Worm (Caenorhabditis elegans): ENCODE measurements around the gene ZK470.6.
A peak's percentile ranks its signal among the peaks of the same experiment; 100 is the strongest.

The ZK470.6 gene

DNA sequence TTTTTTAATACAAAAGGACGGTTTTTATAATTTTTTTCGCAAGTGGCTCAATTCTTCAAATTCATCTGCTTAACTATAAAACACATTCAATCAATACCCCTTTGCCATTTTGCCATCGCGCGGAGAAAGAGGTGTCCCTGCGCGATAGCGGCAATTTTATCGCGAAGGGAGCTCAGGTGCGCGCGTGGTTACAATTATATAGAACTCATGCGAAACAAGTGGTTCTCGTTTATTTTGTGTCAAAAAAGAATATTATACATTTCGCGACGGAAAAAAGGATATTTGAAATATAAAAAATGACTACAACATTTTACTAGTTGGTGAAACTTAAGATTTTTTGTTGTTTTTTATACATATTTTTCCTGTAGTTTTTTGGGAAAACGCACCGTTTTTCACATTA, 31.8 kb upstream of the ZK470.6 start (continued):
- TF ChIP-seq K09A11.1 (tag; optimal IDR thresholded peaks at IDR 0.05; ENCODE audit: insufficient read depth) (peak; percentile 85), sox-2 (GFP tag; IDR thresholded peaks at IDR 0.05) (peak; percentile 80), F13H6.1 (tag; optimal IDR thresholded peaks at IDR 0.05) (peak; percentile 77), hlh-30 (tag; optimal IDR thresholded peaks at IDR 0.05; ENCODE audit: insufficient read depth) (peak; percentile 85), elt-2 (tag; optimal IDR thresholded peaks at IDR 0.05) (peak; percentile 76), hlh-8 (tag; optimal IDR thresholded peaks at IDR 0.05) (peak; percentile 79), unc-86 (tag; optimal IDR thresholded peaks at IDR 0.05) (peak; percentile 90), zip-5 (tag; optimal IDR thresholded peaks at IDR 0.05) (no peak), che-1 (tag; optimal IDR thresholded peaks at IDR 0.05) (peak; percentile 55), tbx-7 (tag; optimal IDR thresholded peaks at IDR 0.05) (peak; percentile 66), ceh-34 (tag; optimal IDR thresholded peaks at IDR 0.05) (peak; percentile 97), mec-3 (tag; optimal IDR thresholded peaks at IDR 0.05; ENCODE audit: borderline replicate concordance) (no peak), unc-55 (GFP tag; optimal IDR thresholded peaks at IDR 0.05) (peak; percentile 82), ets-4 (tag; optimal IDR thresholded peaks at IDR 0.05) (peak; percentile 52), ceh-6 (GFP tag; optimal IDR thresholded peaks at IDR 0.05) (peak; percentile 70), Y22D7AL.16 (tag; optimal IDR thresholded peaks at IDR 0.05) (no peak), hlh-6 (tag; optimal IDR thresholded peaks at IDR 0.05) (peak; percentile 35), pax-1 (tag; optimal IDR thresholded peaks at IDR 0.05) (peak; percentile 83), fkh-10 (GFP tag; optimal IDR thresholded peaks at IDR 0.05) (peak; percentile 68), sdc-2 (tag; optimal IDR thresholded peaks at IDR 0.05) (peak; percentile 100), unc-3 (GFP tag; conservative IDR thresholded peaks at IDR 0.05) (peak; percentile 68), unc-3 (tag; optimal IDR thresholded peaks at IDR 0.05) (peak; percentile 81), nfya-1 (tag; optimal IDR thresholded peaks at IDR 0.05) (peak; percentile 98), C38D4.7 (GFP tag; optimal IDR thresholded peaks at IDR 0.05) (peak; percentile 40), pros-1 (tag; optimal IDR thresholded peaks at IDR 0.05) (peak; percentile 94), npax-4 (tag; optimal IDR thresholded peaks at IDR 0.05) (peak; percentile 41), ref-2 (tag; optimal IDR thresholded peaks at IDR 0.05) (peak; percentile 97), pha-4 (tag; optimal IDR thresholded peaks at IDR 0.05) (no peak), syd-9 (tag; optimal IDR thresholded peaks at IDR 0.05) (peak; percentile 83), nhr-232 (tag; optimal IDR thresholded peaks at IDR 0.05) (no peak), ceh-24 (tag; optimal IDR thresholded peaks at IDR 0.05) (no peak), fax-1 (tag; optimal IDR thresholded peaks at IDR 0.05) (peak; percentile 6), rnt-1 (tag; optimal IDR thresholded peaks at IDR 0.05) (peak; percentile 94), C08G9.2 (tag; optimal IDR thresholded peaks at IDR 0.05) (peak; percentile 78), ceh-18 (tag; optimal IDR thresholded peaks at IDR 0.05) (peak; percentile 99), ceh-9 (tag; optimal IDR thresholded peaks at IDR 0.05) (no peak), ceh-22 (tag; optimal IDR thresholded peaks at IDR 0.05) (peak; percentile 82)

- TF ChIP-seq elt-2 (tag; optimal IDR thresholded peaks at IDR 0.05) (no peak), K09A11.1 (tag; optimal IDR thresholded peaks at IDR 0.05; ENCODE audit: insufficient read depth) (no peak), hlh-8 (tag; optimal IDR thresholded peaks at IDR 0.05) (no peak), pat-9 (tag; optimal IDR thresholded peaks at IDR 0.05) (no peak), pha-2 (tag; optimal IDR thresholded peaks at IDR 0.05) (no peak), nfya-1 (tag; optimal IDR thresholded peaks at IDR 0.05) (no peak), eyg-1 (tag; optimal IDR thresholded peaks at IDR 0.05) (no peak), nhr-11 (tag; optimal IDR thresholded peaks at IDR 0.05) (no peak), pros-1 (tag; optimal IDR thresholded peaks at IDR 0.05) (no peak), hlh-15 (tag; optimal IDR thresholded peaks at IDR 0.05) (no peak), hlh-13 (GFP tag; optimal IDR thresholded peaks at IDR 0.05) (no peak), hlh-30 (tag; optimal IDR thresholded peaks at IDR 0.05; ENCODE audit: insufficient read depth) (no peak), tbx-7 (tag; optimal IDR thresholded peaks at IDR 0.05) (no peak), ceh-31 (tag; optimal IDR thresholded peaks at IDR 0.05) (no peak), fax-1 (tag; optimal IDR thresholded peaks at IDR 0.05) (no peak)
Measured at ce11 chrX:4208495-4208894, 31.2 kb upstream of the ZK470.6 start.

Measured in whole organism, late embryonic.